Worm (Caenorhabditis elegans) whole organism, mixed stage, embryonic: ENCODE measurements around the gene dhs-16.

Experiments used
- ceh-39 ChIP-seq: fragments of 150-350 bp; optimal IDR thresholded peaks from 2 replicates; lab custom pipeline; 2014; ENCODE audit warnings: missing biosample characterization, missing genetic modification characterization
- elt-1 ChIP-seq: sonication (generic microtip); optimal IDR thresholded peaks from 2 replicates; lab custom pipeline; 2017; ENCODE audit warnings: missing genetic modification characterization, mild to moderate bottlenecking, missing compliant biosample characterization, antibody characterized with exemption, moderate library complexity, borderline replicate concordance; ENCODE audit not compliant: insufficient read depth
- flh-1 ChIP-seq: fragments of 200-800 bp; sonication (Bioruptor generic); optimal IDR thresholded peaks from 2 replicates; lab custom pipeline; 2018; ENCODE audit warnings: mild to moderate bottlenecking, missing genetic modification characterization, moderate library complexity, missing compliant biosample characterization
- lin-13 ChIP-seq: fragments of 150-350 bp; optimal IDR thresholded peaks from 2 replicates; lab custom pipeline; 2014; ENCODE audit warnings: missing biosample characterization, missing genetic modification characterization
- nhr-12 ChIP-seq: fragments of 150-350 bp; optimal IDR thresholded peaks from 2 replicates; lab custom pipeline; 2014; ENCODE audit warnings: missing biosample characterization, missing genetic modification characterization
- nhr-2 ChIP-seq: fragments of 150-350 bp; optimal IDR thresholded peaks from 2 replicates; lab custom pipeline; 2014; ENCODE audit warnings: missing biosample characterization, missing genetic modification characterization
- nhr-237 ChIP-seq: fragments of 150-350 bp; optimal IDR thresholded peaks from 2 replicates; lab custom pipeline; 2014; ENCODE audit warnings: missing biosample characterization, missing genetic modification characterization
- nhr-28 ChIP-seq: fragments of 150-350 bp; optimal IDR thresholded peaks from 2 replicates; lab custom pipeline; 2014; ENCODE audit warnings: missing biosample characterization, missing genetic modification characterization
- snpc-4 ChIP-seq: fragments of 150-350 bp; optimal IDR thresholded peaks from 2 replicates; lab custom pipeline; 2014; ENCODE audit warnings: missing biosample characterization, missing genetic modification characterization
- unc-120 ChIP-seq: sonication (generic microtip); optimal IDR thresholded peaks from 2 replicates; lab custom pipeline; 2017; ENCODE audit warnings: missing genetic modification characterization, missing compliant biosample characterization; ENCODE audit not compliant: poor library complexity, severe bottlenecking
- unc-39 ChIP-seq: fragments of 150-350 bp; optimal IDR thresholded peaks from 2 replicates; lab custom pipeline; 2014; ENCODE audit warnings: missing biosample characterization, missing genetic modification characterization

ce11 chrV:5949674-5950149 lies 33.8 kb upstream of the dhs-16 start:
- TF ChIP-seq snpc-4 (tag; lab: Kevin White, UChicago): no peak
- no peak for TF ChIP-seq ceh-39 (tag; lab: Kevin White, UChicago)
- no peak for TF ChIP-seq nhr-28 (tag; lab: Kevin White, UChicago)
- TF ChIP-seq lin-13: no peak
- TF ChIP-seq unc-120 (tag; lab: Kevin White, UChicago): no peak
- no peak for TF ChIP-seq flh-1 (GFP tag; lab: Kevin White, UChicago)
- no peak for TF ChIP-seq nhr-237 (tag; lab: Kevin White, UChicago)
- no peak for TF ChIP-seq nhr-12 (tag; lab: Kevin White, UChicago)
- TF ChIP-seq unc-39 (tag; lab: Kevin White, UChicago): no peak
- no peak for TF ChIP-seq nhr-2 (tag; lab: Kevin White, UChicago)
- peak; percentile 43 for TF ChIP-seq elt-1 (tag; lab: Kevin White, UChicago)
